Worm (Caenorhabditis elegans) whole organism, mixed stage, embryonic: ENCODE measurements around the gene srh-16.

ENCODE experiments used
- M03D4.4 ChIP-seq: sonication (generic microtip); optimal IDR thresholded peaks from 2 replicates; lab custom pipeline; 2017; ENCODE audit warnings: mild to moderate bottlenecking, missing genetic modification characterization, missing compliant biosample characterization
- bed-3 ChIP-seq: fragments of 200-800 bp; sonication (Bioruptor generic); optimal IDR thresholded peaks from 3 replicates; lab custom pipeline; 2018; ENCODE audit warnings: mild to moderate bottlenecking, missing genetic modification characterization, moderate library complexity, missing compliant biosample characterization
- blmp-1 ChIP-seq: fragments of 150-350 bp; optimal IDR thresholded peaks from 2 replicates; lab custom pipeline; 2014; ENCODE audit warnings: missing biosample characterization, missing genetic modification characterization
- ceh-39 ChIP-seq: fragments of 150-350 bp; optimal IDR thresholded peaks from 2 replicates; lab custom pipeline; 2014; ENCODE audit warnings: missing biosample characterization, missing genetic modification characterization
- ceh-43 ChIP-seq: fragments of 200-800 bp; sonication (Bioruptor generic); optimal IDR thresholded peaks from 2 replicates; lab custom pipeline; 2018; ENCODE audit warnings: mild to moderate bottlenecking, missing genetic modification characterization, moderate library complexity, missing compliant biosample characterization
- ceh-83 ChIP-seq: fragments of 200-800 bp; sonication (Bioruptor generic); optimal IDR thresholded peaks from 2 replicates; lab custom pipeline; 2018; ENCODE audit warnings: mild to moderate bottlenecking, missing genetic modification characterization, missing compliant biosample characterization
- ces-1 ChIP-seq: fragments of 150-350 bp; optimal IDR thresholded peaks from 2 replicates; lab custom pipeline; 2014; ENCODE audit warnings: missing biosample characterization, missing genetic modification reagents, missing genetic modification characterization
- drap-1 ChIP-seq: fragments of 200-800 bp; sonication (Bioruptor generic); optimal IDR thresholded peaks from 3 replicates; lab custom pipeline; 2018; ENCODE audit warnings: mild to moderate bottlenecking, missing genetic modification characterization, missing compliant biosample characterization
- elt-1 ChIP-seq: sonication (generic microtip); optimal IDR thresholded peaks from 2 replicates; lab custom pipeline; 2017; ENCODE audit warnings: missing genetic modification characterization, mild to moderate bottlenecking, missing compliant biosample characterization, antibody characterized with exemption, moderate library complexity, borderline replicate concordance; ENCODE audit not compliant: insufficient read depth
- elt-3 ChIP-seq: fragments of 150-350 bp; optimal IDR thresholded peaks from 2 replicates; lab custom pipeline; 2014; ENCODE audit warnings: missing biosample characterization, missing genetic modification characterization
- flh-1 ChIP-seq: fragments of 200-800 bp; sonication (Bioruptor generic); optimal IDR thresholded peaks from 2 replicates; lab custom pipeline; 2018; ENCODE audit warnings: mild to moderate bottlenecking, missing genetic modification characterization, moderate library complexity, missing compliant biosample characterization
- ham-2 ChIP-seq: fragments of 200-800 bp; sonication (Bioruptor generic); optimal IDR thresholded peaks from 2 replicates; lab custom pipeline; 2018; ENCODE audit warnings: mild to moderate bottlenecking, missing genetic modification characterization, missing compliant biosample characterization
- hlh-1 ChIP-seq: fragments of 150-350 bp; optimal IDR thresholded peaks from 2 replicates; lab custom pipeline; 2014; ENCODE audit warnings: missing biosample characterization, missing genetic modification reagents, missing genetic modification characterization
- lin-32 ChIP-seq: fragments of 200-800 bp; sonication (Bioruptor generic); optimal IDR thresholded peaks from 2 replicates; lab custom pipeline; 2018; ENCODE audit warnings: mild to moderate bottlenecking, missing genetic modification characterization, missing compliant biosample characterization
- lsy-2 ChIP-seq: fragments of 150-350 bp; optimal IDR thresholded peaks from 2 replicates; lab custom pipeline; 2014; ENCODE audit warnings: missing biosample characterization, missing genetic modification characterization
- mab-5 ChIP-seq: fragments of 150-350 bp; optimal IDR thresholded peaks from 2 replicates; lab custom pipeline; 2014; ENCODE audit warnings: missing biosample characterization, missing genetic modification characterization
- mep-1 ChIP-seq: fragments of 150-350 bp; optimal IDR thresholded peaks from 2 replicates; lab custom pipeline; 2017; ENCODE audit warnings: missing biosample characterization, missing genetic modification reagents, missing genetic modification characterization, inconsistent platforms
- mls-2 ChIP-seq: sonication (generic microtip); optimal IDR thresholded peaks from 2 replicates; lab custom pipeline; 2016; ENCODE audit warnings: mild to moderate bottlenecking, missing genetic modification characterization, moderate library complexity, missing compliant biosample characterization
- nhr-12 ChIP-seq: fragments of 150-350 bp; optimal IDR thresholded peaks from 2 replicates; lab custom pipeline; 2014; ENCODE audit warnings: missing biosample characterization, missing genetic modification characterization
- nhr-2 ChIP-seq: fragments of 150-350 bp; optimal IDR thresholded peaks from 2 replicates; lab custom pipeline; 2014; ENCODE audit warnings: missing biosample characterization, missing genetic modification characterization
- nhr-237 ChIP-seq: fragments of 150-350 bp; optimal IDR thresholded peaks from 2 replicates; lab custom pipeline; 2014; ENCODE audit warnings: missing biosample characterization, missing genetic modification characterization
- nhr-28 ChIP-seq: fragments of 150-350 bp; optimal IDR thresholded peaks from 2 replicates; lab custom pipeline; 2014; ENCODE audit warnings: missing biosample characterization, missing genetic modification characterization
- pha-4 ChIP-seq: fragments of 150-350 bp; optimal IDR thresholded peaks from 2 replicates; lab custom pipeline; 2018; ENCODE audit warnings: missing biosample characterization, missing genetic modification reagents, missing genetic modification characterization
- sem-2 ChIP-seq: fragments of 200-800 bp; sonication (Bioruptor generic); optimal IDR thresholded peaks from 2 replicates; lab custom pipeline; 2018; ENCODE audit warnings: mild to moderate bottlenecking, missing genetic modification characterization, missing compliant biosample characterization
- tbx-8 ChIP-seq: fragments of 200-800 bp; sonication (Bioruptor generic); optimal IDR thresholded peaks from 2 replicates; lab custom pipeline; 2018; ENCODE audit warnings: mild to moderate bottlenecking, missing genetic modification characterization, moderate library complexity, missing compliant biosample characterization
- unc-120 ChIP-seq: sonication (generic microtip); optimal IDR thresholded peaks from 2 replicates; lab custom pipeline; 2017; ENCODE audit warnings: missing genetic modification characterization, missing compliant biosample characterization; ENCODE audit not compliant: poor library complexity, severe bottlenecking
- unc-39 ChIP-seq: fragments of 150-350 bp; optimal IDR thresholded peaks from 2 replicates; lab custom pipeline; 2014; ENCODE audit warnings: missing biosample characterization, missing genetic modification characterization
- zip-8 ChIP-seq: fragments of 150-350 bp; optimal IDR thresholded peaks from 2 replicates; lab custom pipeline; 2014; ENCODE audit warnings: missing biosample characterization, missing genetic modification characterization
- ztf-11 ChIP-seq: fragments of 150-350 bp; optimal IDR thresholded peaks from 2 replicates; lab custom pipeline; 2014; ENCODE audit warnings: missing biosample characterization, missing genetic modification characterization

srh-16 gene

ce11 chrV:12299244-12299766 lies 7.6 kb downstream of the srh-16 start:
- TF ChIP-seq ceh-43 (GFP tag; lab: Kevin White, UChicago): no peak
- TF ChIP-seq mep-1 (tag; lab: Kevin White, UChicago): no peak
- no peak for TF ChIP-seq flh-1 (GFP tag; lab: Kevin White, UChicago)
- no peak for TF ChIP-seq mls-2 (tag; lab: Kevin White, UChicago)
- TF ChIP-seq ztf-11 (tag; lab: Kevin White, UChicago): no peak
- no peak for TF ChIP-seq drap-1 (GFP tag; lab: Kevin White, UChicago)
- no peak for TF ChIP-seq bed-3 (GFP tag; lab: Kevin White, UChicago)
- TF ChIP-seq nhr-2: no peak
- TF ChIP-seq sem-2 (GFP tag; lab: Kevin White, UChicago): no peak
- TF ChIP-seq ham-2 (GFP tag; lab: Kevin White, UChicago): no peak
- TF ChIP-seq hlh-1 (tag; lab: Kevin White, UChicago): no peak
- TF ChIP-seq nhr-12 (tag; lab: Kevin White, UChicago): no peak
- TF ChIP-seq, all 35 proteins: peak for 0

- TF ChIP-seq nhr-237 (tag; lab: Kevin White, UChicago) (peak; percentile 25), pha-4 (tag; lab: Kevin White, UChicago) (peak; percentile 72), elt-3 (peak; percentile 50), ceh-39 (tag; lab: Kevin White, UChicago) (peak; percentile 26), ceh-83 (GFP tag; lab: Kevin White, UChicago) (no peak), elt-1 (peak; percentile 16), drap-1 (GFP tag; lab: Kevin White, UChicago) (no peak), lsy-2 (tag; lab: Kevin White, UChicago) (peak; percentile 16), zip-8 (tag; lab: Kevin White, UChicago) (no peak), blmp-1 (peak; percentile 9)
These were observed 8.5 kb downstream of the srh-16 start for ce11 chrV:12300166-12300565.

ce11 chrV:12300780-12301460 lies 9.3 kb downstream of the srh-16 start:
- no peak for TF ChIP-seq ham-2 (GFP tag; lab: Kevin White, UChicago)
- TF ChIP-seq mls-2 (tag; lab: Kevin White, UChicago): no peak
- no peak for TF ChIP-seq ces-1 (GFP tag; lab: Kevin White, UChicago)
- no peak for TF ChIP-seq nhr-28
- TF ChIP-seq hlh-1 (tag; lab: Kevin White, UChicago): no peak
- TF ChIP-seq sem-2 (GFP tag; lab: Kevin White, UChicago): no peak
- TF ChIP-seq lsy-2 (tag; lab: Kevin White, UChicago): no peak
- no peak for TF ChIP-seq zip-8 (tag; lab: Kevin White, UChicago)
- no peak for TF ChIP-seq ceh-43 (GFP tag; lab: Kevin White, UChicago)
- TF ChIP-seq drap-1 (GFP tag; lab: Kevin White, UChicago): no peak
- no peak for TF ChIP-seq M03D4.4 (tag; lab: Kevin White, UChicago)
- no peak for TF ChIP-seq flh-1 (GFP tag; lab: Kevin White, UChicago)
- no peak for TF ChIP-seq nhr-2
- no peak for TF ChIP-seq blmp-1
- no peak for TF ChIP-seq unc-120 (tag; lab: Kevin White, UChicago)

- TF ChIP-seq lin-32 (GFP tag; lab: Kevin White, UChicago) (no peak), nhr-28 (no peak), elt-3 (no peak), tbx-8 (GFP tag; lab: Kevin White, UChicago) (no peak), mab-5 (tag; lab: Kevin White, UChicago) (no peak), ceh-43 (GFP tag; lab: Kevin White, UChicago) (no peak), unc-39 (tag; lab: Kevin White, UChicago) (no peak)
- TF ChIP-seq, all 35 proteins: peak for 0
These were observed 10.4 kb downstream of the srh-16 start, which contains the start of the genes frm-7 and F55C5.17 for ce11 chrV:12301985-12302591. TSS of gene frm-7 (plus strand) at chrV:12302484. TSS of gene F55C5.17 (plus strand) at chrV:12302541.
